Fruit fly (Drosophila melanogaster) whole organism, adult: ENCODE measurements around the gene Cyp303a1.

Experiments used
- CG12768 ChIP-seq: fragments of 200-800 bp; sonication (Bioruptor generic); optimal IDR thresholded peaks from 2 replicates; lab custom pipeline; 2017; ENCODE audit warnings: missing biosample characterization, missing genetic modification characterization, mild to moderate bottlenecking, moderate library complexity, missing genetic modification reagents
- CG1620 ChIP-seq: fragments of 200-800 bp; sonication (Bioruptor generic); optimal IDR thresholded peaks from 2 replicates; lab custom pipeline; 2016; ENCODE audit warnings: missing biosample characterization, missing genetic modification characterization
- CG33017 ChIP-seq: fragments of 200-800 bp; sonication (Bioruptor generic); optimal IDR thresholded peaks from 2 replicates; lab custom pipeline; 2018; ENCODE audit warnings: missing biosample characterization, mild to moderate bottlenecking, missing genetic modification characterization, moderate library complexity
- CG7045 ChIP-seq: fragments of 200-800 bp; sonication (Bioruptor generic); optimal IDR thresholded peaks from 2 replicates; lab custom pipeline; 2017; ENCODE audit warnings: missing biosample characterization, mild to moderate bottlenecking, missing genetic modification characterization
- CG7101 ChIP-seq: fragments of 200-800 bp; sonication (Bioruptor generic); optimal IDR thresholded peaks from 2 replicates; lab custom pipeline; 2018; ENCODE audit warnings: missing biosample characterization, mild to moderate bottlenecking, missing genetic modification characterization, moderate library complexity
- Clk ChIP-seq: fragments of 200-800 bp; sonication (Bioruptor generic); optimal IDR thresholded peaks from 2 replicates; lab custom pipeline; 2017; ENCODE audit warnings: missing biosample characterization, missing genetic modification characterization
- Crg-1 ChIP-seq: fragments of 200-800 bp; sonication (Bioruptor generic); optimal IDR thresholded peaks from 2 replicates; lab custom pipeline; 2016; ENCODE audit warnings: missing biosample characterization, missing genetic modification characterization
- Hr96 ChIP-seq: fragments of 200-800 bp; sonication (Bioruptor generic); optimal IDR thresholded peaks from 2 replicates; lab custom pipeline; 2016; ENCODE audit warnings: missing biosample characterization, missing genetic modification characterization
- Mnt ChIP-seq: fragments of 200-800 bp; sonication (Bioruptor generic); optimal IDR thresholded peaks from 2 replicates; lab custom pipeline; 2016; ENCODE audit warnings: missing biosample characterization, mild to moderate bottlenecking, missing genetic modification characterization
- bab1 ChIP-seq: fragments of 200-800 bp; sonication (Bioruptor generic); optimal IDR thresholded peaks from 3 replicates; lab custom pipeline; 2019; ENCODE audit warnings: missing biosample characterization, mild to moderate bottlenecking, missing genetic modification characterization, moderate library complexity
- ovo ChIP-seq: fragments of 200-800 bp; sonication (Bioruptor generic); optimal IDR thresholded peaks from 2 replicates; lab custom pipeline; 2016; ENCODE audit warnings: missing biosample characterization, missing genetic modification characterization

DNA sequence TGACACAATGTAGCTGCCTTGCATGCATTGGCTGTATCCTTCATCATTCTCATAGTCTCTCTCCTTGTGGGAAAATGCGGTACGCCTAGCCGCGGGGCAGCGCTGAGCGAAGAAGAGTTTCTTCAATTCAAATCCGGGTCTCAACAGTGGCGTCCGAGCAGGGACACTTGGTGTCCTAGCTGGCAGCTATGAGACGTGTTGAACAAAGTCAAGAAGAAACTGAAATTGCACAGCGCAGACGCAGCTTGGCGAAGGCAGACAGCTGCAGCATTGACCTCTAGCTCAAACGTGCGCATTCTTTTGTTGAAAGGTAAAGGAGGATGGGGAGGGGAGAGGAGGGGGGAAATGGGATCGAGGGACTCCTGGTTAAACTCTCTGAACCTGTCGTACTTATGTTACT lies 30.3 kb upstream of the Cyp303a1 start:
- TF ChIP-seq CG7101 (tag; lab: Kevin White, UChicago) (no peak), Clk (GFP tag; lab: Kevin White, UChicago) (no peak), Hr96 (no peak), Mnt (GFP tag; lab: Kevin White, UChicago) (no peak), CG7045 (GFP tag; lab: Kevin White, UChicago) (no peak), Crg-1 (GFP tag; lab: Kevin White, UChicago) (no peak), bab1 (no peak), CG1620 (GFP tag; lab: Kevin White, UChicago) (no peak), CG12768 (GFP tag; lab: Kevin White, UChicago) (no peak), CG33017 (no peak), ovo (GFP tag; lab: Kevin White, UChicago) (no peak)
